Worm (Caenorhabditis elegans) whole organism, late embryonic: ENCODE results near the gene vps-53.

Source experiments
- C08G9.2 ChIP-seq: sonication (generic microtip); optimal IDR thresholded peaks from 2 replicates; lab custom pipeline; 2016; ENCODE audit warnings: mild to moderate bottlenecking, missing genetic modification characterization, moderate library complexity, missing compliant biosample characterization
- K02D7.2 ChIP-seq: sonication (generic microtip); optimal IDR thresholded peaks from 2 replicates; lab custom pipeline; 2017; ENCODE audit warnings: mild to moderate bottlenecking, missing genetic modification characterization, missing compliant biosample characterization
- Y22D7AL.16 ChIP-seq: sonication (generic microtip); optimal IDR thresholded peaks from 2 replicates; lab custom pipeline; 2016; ENCODE audit warnings: missing genetic modification characterization, missing compliant biosample characterization
- ahr-1 ChIP-seq: sonication (generic microtip); optimal IDR thresholded peaks from 2 replicates; lab custom pipeline; 2016; ENCODE audit warnings: missing genetic modification characterization, missing compliant biosample characterization
- ceh-19 ChIP-seq: fragments of 200-800 bp; sonication (Bioruptor generic); optimal IDR thresholded peaks from 2 replicates; lab custom pipeline; 2018; ENCODE audit warnings: mild to moderate bottlenecking, missing genetic modification characterization, missing compliant biosample characterization
- ceh-2 ChIP-seq: sonication (generic microtip); optimal IDR thresholded peaks from 2 replicates; lab custom pipeline; 2016; ENCODE audit warnings: missing genotype, missing genetic modification characterization, missing compliant biosample characterization
- ceh-30 ChIP-seq: fragments of 150-350 bp; optimal IDR thresholded peaks from 2 replicates; lab custom pipeline; 2014; ENCODE audit warnings: missing biosample characterization, missing genetic modification characterization
- ceh-34 ChIP-seq: sonication (generic microtip); optimal IDR thresholded peaks from 2 replicates; lab custom pipeline; 2016; ENCODE audit warnings: mild to moderate bottlenecking, missing genetic modification characterization, missing compliant biosample characterization
- ceh-48 ChIP-seq: sonication (generic microtip); optimal IDR thresholded peaks from 2 replicates; lab custom pipeline; 2016; ENCODE audit warnings: missing genetic modification characterization, inconsistent platforms, missing compliant biosample characterization
- ceh-6 ChIP-seq: fragments of 200-800 bp; sonication (Bioruptor generic); optimal IDR thresholded peaks from 2 replicates; lab custom pipeline; 2018; ENCODE audit warnings: mild to moderate bottlenecking, missing genetic modification characterization, missing compliant biosample characterization
- ceh-9 ChIP-seq: sonication (generic microtip); optimal IDR thresholded peaks from 2 replicates; lab custom pipeline; 2016; ENCODE audit warnings: mild to moderate bottlenecking, missing genetic modification characterization, inconsistent platforms, missing compliant biosample characterization
- che-1 ChIP-seq: sonication (generic microtip); optimal IDR thresholded peaks from 2 replicates; lab custom pipeline; 2016; ENCODE audit warnings: mild to moderate bottlenecking, missing genetic modification characterization, missing compliant biosample characterization
- elt-2 ChIP-seq: sonication (generic microtip); optimal IDR thresholded peaks from 2 replicates; lab custom pipeline; 2016; ENCODE audit warnings: missing genetic modification reagents, missing genetic modification characterization, missing compliant biosample characterization
- eyg-1 ChIP-seq: sonication (generic microtip); optimal IDR thresholded peaks from 2 replicates; lab custom pipeline; 2016; ENCODE audit warnings: missing genotype, missing genetic modification characterization, missing compliant biosample characterization
- gmeb-2 ChIP-seq: sonication (generic microtip); optimal IDR thresholded peaks from 2 replicates; lab custom pipeline; 2016; ENCODE audit warnings: missing genetic modification characterization, inconsistent platforms, missing compliant biosample characterization
- hlh-30 ChIP-seq: sonication (generic microtip); optimal IDR thresholded peaks from 2 replicates; lab custom pipeline; 2017; ENCODE audit warnings: antibody characterized with exemption, missing genetic modification characterization, missing compliant biosample characterization; ENCODE audit not compliant: insufficient read depth
- lim-6 ChIP-seq: sonication (generic microtip); optimal IDR thresholded peaks from 2 replicates; lab custom pipeline; 2016; ENCODE audit warnings: missing genetic modification characterization, missing compliant biosample characterization
- lin-11 ChIP-seq: fragments of 200-800 bp; sonication (Bioruptor generic); optimal IDR thresholded peaks from 2 replicates; lab custom pipeline; 2018; ENCODE audit warnings: mild to moderate bottlenecking, missing genetic modification characterization, missing compliant biosample characterization
- madf-2 ChIP-seq: sonication (generic microtip); optimal IDR thresholded peaks from 2 replicates; lab custom pipeline; 2017; ENCODE audit warnings: missing genetic modification characterization, missing compliant biosample characterization
- mec-3 ChIP-seq: sonication (generic microtip); optimal IDR thresholded peaks from 2 replicates; lab custom pipeline; 2016; ENCODE audit warnings: borderline replicate concordance, missing genetic modification characterization, missing compliant biosample characterization
- nfya-1 ChIP-seq: sonication (generic microtip); optimal IDR thresholded peaks from 2 replicates; lab custom pipeline; 2017; ENCODE audit warnings: missing genetic modification characterization, mild to moderate bottlenecking, missing compliant biosample characterization, antibody characterized with exemption, moderate library complexity
- nhr-11 ChIP-seq: fragments of 150-350 bp; optimal IDR thresholded peaks from 2 replicates; lab custom pipeline; 2014; ENCODE audit warnings: missing biosample characterization, missing genetic modification characterization
- nhr-232 ChIP-seq: sonication (generic microtip); optimal IDR thresholded peaks from 2 replicates; lab custom pipeline; 2016; ENCODE audit warnings: missing genetic modification characterization, missing compliant biosample characterization
- npax-4 ChIP-seq: sonication (generic microtip); optimal IDR thresholded peaks from 2 replicates; lab custom pipeline; 2016; ENCODE audit warnings: missing genetic modification characterization, missing compliant biosample characterization
- pax-1 ChIP-seq: fragments of 150-350 bp; optimal IDR thresholded peaks from 2 replicates; lab custom pipeline; 2014; ENCODE audit warnings: missing biosample characterization, missing genetic modification characterization
- pha-2 ChIP-seq: sonication (generic microtip); optimal IDR thresholded peaks from 2 replicates; lab custom pipeline; 2017; ENCODE audit warnings: mild to moderate bottlenecking, missing genetic modification characterization, missing compliant biosample characterization
- pros-1 ChIP-seq: fragments of 150-350 bp; optimal IDR thresholded peaks from 2 replicates; lab custom pipeline; 2014; ENCODE audit warnings: missing biosample characterization, missing genetic modification reagents, missing genetic modification characterization
- ref-2 ChIP-seq: sonication (generic microtip); optimal IDR thresholded peaks from 2 replicates; lab custom pipeline; 2016; ENCODE audit warnings: missing genetic modification characterization, missing compliant biosample characterization
- sox-2 ChIP-seq: fragments of 200-800 bp; sonication (Bioruptor generic); IDR thresholded peaks from 2 replicates; pipeline ENCODE4 v1.3.6; 2022; ENCODE audit warnings: missing genetic modification reagents, missing genetic modification characterization, missing compliant biosample characterization
- sox-4 ChIP-seq: sonication (generic microtip); optimal IDR thresholded peaks from 2 replicates; lab custom pipeline; 2017; ENCODE audit warnings: mild to moderate bottlenecking, missing genetic modification characterization, inconsistent platforms, missing compliant biosample characterization
- tbx-7 ChIP-seq: sonication (generic microtip); optimal IDR thresholded peaks from 2 replicates; lab custom pipeline; 2016; ENCODE audit warnings: missing genotype, missing genetic modification characterization, missing compliant biosample characterization
- unc-3 ChIP-seq, 2 experiments: fragments of 200-800 bp in 1 of 2; sonication (Bioruptor generic) in 1 of 2; sonication (generic microtip) in 1 of 2; conservative IDR thresholded peaks in 1 of 2; optimal IDR thresholded peaks in 1 of 2; 2 replicates each; pipeline versions ENCODE4 v1.3.6 to Lab custom; 2016 to 2022; ENCODE audit warnings: missing compliant biosample characterization in 2 of 2, missing genetic modification characterization in 2 of 2, missing genetic modification reagents in 1 of 2
- unc-42 ChIP-seq: sonication (generic microtip); optimal IDR thresholded peaks from 2 replicates; lab custom pipeline; 2016; ENCODE audit warnings: missing genotype, missing genetic modification characterization, missing compliant biosample characterization
- unc-55 ChIP-seq: sonication (generic microtip); optimal IDR thresholded peaks from 2 replicates; lab custom pipeline; 2017; ENCODE audit warnings: missing biosample characterization, missing genetic modification reagents, missing genetic modification characterization
- zip-5 ChIP-seq: sonication (generic microtip); optimal IDR thresholded peaks from 2 replicates; lab custom pipeline; 2016; ENCODE audit warnings: missing genetic modification characterization, missing compliant biosample characterization

vps-53 gene

ce11 chrIII:9757414-9757813 is at the start of gene vps-53:
Gene vps-53, minus strand, starts transcription at chrIII:9757514.
- TF ChIP-seq elt-2 (tag; lab: Kevin White, UChicago) (no peak), eyg-1 (tag; lab: Kevin White, UChicago) (no peak), ceh-34 (tag; lab: Kevin White, UChicago) (no peak), pros-1 (no peak), K02D7.2 (tag; lab: Kevin White, UChicago) (no peak), ceh-19 (GFP tag; lab: Kevin White, UChicago) (no peak), C08G9.2 (tag; lab: Kevin White, UChicago) (no peak), unc-55 (no peak)
- TF ChIP-seq, all 69 proteins: peak for 0

- no peak for TF ChIP-seq pax-1 (tag; lab: Kevin White, UChicago)
- TF ChIP-seq ceh-48 (tag; lab: Kevin White, UChicago), result peak; percentile 13
- TF ChIP-seq lin-11 (tag; lab: Kevin White, UChicago), result no peak
These were observed 47.8 kb upstream of the vps-53 start, which contains the start of gene riok-3 for ce11 chrIII:9804997-9805610. Gene riok-3, minus strand, starts transcription at chrIII:9805011.

ce11 chrIII:9802045-9802444 is 44.7 kb upstream of the vps-53 start:
- TF ChIP-seq nfya-1 (no peak), tbx-7 (tag; lab: Kevin White, UChicago) (no peak), sox-4 (tag; lab: Kevin White, UChicago) (no peak), hlh-30 (tag; lab: Kevin White, UChicago) (no peak), npax-4 (tag; lab: Kevin White, UChicago) (no peak), ceh-9 (no peak), K02D7.2 (tag; lab: Kevin White, UChicago) (no peak), pha-2 (tag; lab: Kevin White, UChicago) (no peak)

- TF ChIP-seq nhr-11 (tag; lab: Kevin White, UChicago) (no peak), ref-2 (no peak), che-1 (tag; lab: Kevin White, UChicago) (no peak), lim-6 (no peak), ceh-9 (no peak), ceh-2 (tag; lab: Kevin White, UChicago) (no peak), ceh-30 (tag; lab: Kevin White, UChicago) (no peak), madf-2 (tag; lab: Kevin White, UChicago) (no peak)
These were observed 41.3 kb upstream of the vps-53 start, which contains the start of gene ZK632.2 for ce11 chrIII:9798478-9799157. Gene ZK632.2, plus strand, starts transcription at chrIII:9799107.

ce11 chrIII:9796448-9796847 is 39.1 kb upstream of the vps-53 start, which contains the start of gene srxa-10:
Gene srxa-10, minus strand, starts transcription at chrIII:9796548.
- TF ChIP-seq ceh-9 (no peak), nhr-232 (tag; lab: Kevin White, UChicago) (no peak), gmeb-2 (tag; lab: Kevin White, UChicago) (no peak), mec-3 (tag; lab: Kevin White, UChicago) (no peak), sox-2 (GFP tag; lab: Robert Waterston, UW) (no peak), ceh-6 (GFP tag; lab: Kevin White, UChicago) (no peak), unc-3 (GFP tag; conservative IDR thresholded peaks at IDR 0.05; lab: Robert Waterston, UW) (no peak), unc-3 (tag; optimal IDR thresholded peaks at IDR 0.05; lab: Kevin White, UChicago) (no peak), unc-42 (tag; lab: Kevin White, UChicago) (no peak), ceh-2 (tag; lab: Kevin White, UChicago) (no peak), pax-1 (tag; lab: Kevin White, UChicago) (no peak), ref-2 (no peak), Y22D7AL.16 (tag; lab: Kevin White, UChicago) (no peak), zip-5 (tag; lab: Kevin White, UChicago) (no peak), ahr-1 (tag; lab: Kevin White, UChicago) (no peak), nhr-11 (tag; lab: Kevin White, UChicago) (no peak)
